Fruit fly (Drosophila melanogaster): Measurements from ENCODE around the gene CG33270.

Gene CG33270

DNA sequence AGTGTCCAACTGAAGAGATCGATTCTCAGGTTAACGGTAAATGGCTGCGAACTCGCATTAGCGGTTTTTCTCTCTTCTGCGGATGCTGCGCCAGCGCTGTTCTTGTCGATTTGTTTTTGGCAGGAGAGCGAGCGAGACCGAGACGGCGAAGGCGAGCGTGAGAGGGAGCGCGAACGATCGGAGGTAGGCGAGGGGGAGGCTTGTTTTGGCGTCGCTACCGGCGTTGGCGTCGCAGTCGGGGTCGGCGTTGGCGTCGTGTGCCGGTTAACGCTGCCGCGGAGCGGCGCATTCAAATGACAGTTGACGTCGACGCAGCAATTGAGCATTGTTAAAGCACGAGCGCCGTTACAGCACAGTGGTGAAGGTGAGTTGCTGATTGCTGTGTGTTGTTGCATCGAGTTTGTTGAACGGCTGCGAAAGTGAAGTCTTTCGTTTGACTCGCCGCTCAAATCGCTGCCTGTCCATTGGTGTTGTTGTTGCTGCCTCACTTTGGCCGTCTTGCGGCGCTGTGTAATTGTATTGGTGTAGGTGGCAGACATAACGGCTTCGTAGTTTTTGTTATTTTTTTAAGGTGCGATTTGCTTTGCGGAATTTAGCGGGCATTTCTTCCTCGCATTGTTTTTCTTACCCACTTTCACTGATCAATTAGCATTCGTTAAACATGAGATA lies 8.5 kb upstream of the CG33270 start (continued):
- peak; percentile 20 for TF ChIP-seq CG6813 (GFP tag; optimal IDR thresholded peaks at IDR 0.05)
- TF ChIP-seq rib (GFP tag; IDR thresholded peaks at IDR 0.05) = peak; percentile 69; the same call in 1 of the 2 replicates

DNA sequence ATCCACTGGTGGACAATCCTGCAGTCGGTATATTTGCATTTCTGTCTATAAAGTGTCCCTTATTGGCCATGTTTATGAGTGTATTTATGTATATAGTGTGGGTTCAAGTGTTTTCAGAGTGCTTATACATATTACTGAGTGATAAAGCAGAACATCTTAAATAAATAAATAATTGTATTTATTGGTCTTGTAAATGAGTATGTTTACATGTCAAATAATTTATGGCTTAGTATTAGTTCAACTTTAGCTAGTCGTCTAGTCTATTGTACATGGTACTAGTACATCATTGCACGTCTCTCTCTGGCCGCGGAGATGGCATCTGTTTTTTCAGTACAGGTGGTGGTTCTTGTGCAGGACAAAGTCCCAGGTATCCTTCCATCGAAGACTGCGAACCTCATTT lies 5.5 kb upstream of the CG33270 start, which contains the start of gene CG32086:
Gene CG32086 (minus strand): TSS at position 101 of the 400 bp plus-strand sequence.
- TF ChIP-seq CG10209 (GFP tag; optimal IDR thresholded peaks at IDR 0.05) = no peak
- no peak for TF ChIP-seq bigmax (GFP tag; optimal IDR thresholded peaks at IDR 0.05)
- TF ChIP-seq Sry-β (GFP tag; optimal IDR thresholded peaks at IDR 0.05) = no peak
- no peak for TF ChIP-seq vnd (GFP tag; IDR thresholded peaks at IDR 0.05; ENCODE audit: partially characterized antibody)
- no peak for TF ChIP-seq twi (tag; optimal IDR thresholded peaks at IDR 0.05)
- TF ChIP-seq lilli (GFP tag; optimal IDR thresholded peaks at IDR 0.05) = no peak
- TF ChIP-seq CG1602 (GFP tag; optimal IDR thresholded peaks at IDR 0.05) = no peak
- TF ChIP-seq CG6689 (GFP tag; IDR thresholded peaks at IDR 0.05) = no peak
- no peak for TF ChIP-seq CG2678 (tag; optimal IDR thresholded peaks at IDR 0.05)
- no peak for TF ChIP-seq kay (GFP tag; optimal IDR thresholded peaks at IDR 0.05)
- no peak for TF ChIP-seq btn (GFP tag; optimal IDR thresholded peaks at IDR 0.05)
- TF ChIP-seq CG1024 (GFP tag; IDR thresholded peaks at IDR 0.05) = no peak
- TF ChIP-seq CG6272 (GFP tag; IDR thresholded peaks at IDR 0.05) = no peak
- no peak for TF ChIP-seq CG11398 (GFP tag; optimal IDR thresholded peaks at IDR 0.05)
- no peak for TF ChIP-seq Rfx (GFP tag; IDR thresholded peaks at IDR 0.05)

DNA sequence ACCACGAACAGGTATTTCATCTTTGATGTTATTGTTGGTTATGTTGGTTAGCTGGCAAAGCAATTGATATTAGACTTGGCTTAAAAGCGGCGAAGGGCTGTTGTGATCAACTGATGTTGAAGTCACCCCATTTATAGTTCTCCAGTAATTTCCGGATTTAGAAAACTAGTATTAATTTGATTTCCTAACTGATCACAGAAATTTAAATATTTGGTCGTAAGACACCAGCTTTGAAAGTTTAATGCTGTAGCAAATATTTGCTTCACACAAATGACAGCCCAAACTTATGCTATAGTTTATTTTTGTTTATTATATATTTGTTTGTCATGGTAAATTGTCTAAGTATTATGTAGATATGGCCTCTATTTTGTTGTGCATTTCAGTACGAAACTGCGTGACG lies 3.7 kb upstream of the CG33270 start, which contains the start of gene CG33269:
Gene CG33269 (minus strand): TSS at position 101 of the 400 bp plus-strand sequence.
- TF ChIP-seq CG18262 (tag; optimal IDR thresholded peaks at IDR 0.05) = no peak

DNA sequence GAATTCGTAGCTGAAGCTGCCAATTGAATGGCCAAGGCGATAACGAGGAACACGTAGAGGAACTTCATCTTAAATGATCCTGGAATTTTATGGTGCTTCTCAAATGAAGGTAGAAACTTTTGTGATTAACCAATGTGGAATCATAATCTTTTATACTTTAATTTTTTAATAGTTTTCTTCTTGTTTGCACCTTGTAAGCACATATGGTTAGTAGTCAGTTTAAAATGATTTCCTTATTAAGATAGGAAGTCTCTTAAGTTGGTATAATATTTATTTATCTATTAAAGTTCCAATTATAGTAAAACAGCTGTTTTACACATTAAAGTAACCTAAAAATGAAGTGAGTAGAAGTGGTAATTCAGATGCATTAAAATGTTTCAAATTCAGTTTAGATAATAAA lies 2.5 kb upstream of the CG33270 start, which contains the start of gene CG43391:
Gene CG43391 (minus strand): TSS at position 101 of the 400 bp plus-strand sequence.
- TF ChIP-seq CG9437 (GFP tag; optimal IDR thresholded peaks at IDR 0.05) = no peak
- no peak for TF ChIP-seq h (optimal IDR thresholded peaks at IDR 0.05)
- no peak for TF ChIP-seq CG13775 (GFP tag; optimal IDR thresholded peaks at IDR 0.05)
- TF ChIP-seq CG12219 (GFP tag; optimal IDR thresholded peaks at IDR 0.05) = no peak
- TF ChIP-seq pita (GFP tag; optimal IDR thresholded peaks at IDR 0.05) = no peak
- no peak for TF ChIP-seq CG11093 (GFP tag; IDR thresholded peaks at IDR 0.05)
- no peak for TF ChIP-seq sna (GFP tag; IDR thresholded peaks at IDR 0.05; ENCODE audit: partially characterized antibody)
- no peak for TF ChIP-seq Lpt (GFP tag; optimal IDR thresholded peaks at IDR 0.05)

DNA sequence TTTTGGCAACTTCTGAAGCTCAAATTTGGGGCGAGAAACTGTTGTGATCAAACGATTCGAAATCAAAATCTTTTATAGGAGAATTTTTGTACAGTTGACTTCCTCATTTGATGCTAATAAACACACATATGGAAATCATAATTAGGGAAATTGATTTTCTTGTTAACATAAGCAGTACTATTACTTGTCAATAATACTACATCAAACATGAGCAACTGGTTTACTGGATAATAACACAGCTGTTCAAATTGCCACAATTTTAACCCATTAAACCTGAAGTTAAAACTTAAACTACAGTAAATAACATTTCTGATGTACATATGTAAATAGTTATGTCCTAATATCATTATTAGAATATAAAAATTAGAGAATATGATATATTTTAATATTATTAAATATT lies 1.5 kb upstream of the CG33270 start, which contains the start of gene CG43390:
Gene CG43390 (minus strand): TSS at position 32 of the 400 bp plus-strand sequence.
- no peak for TF ChIP-seq CG18476 (GFP tag; optimal IDR thresholded peaks at IDR 0.05)
- peak; percentile 7 for TF ChIP-seq grn (GFP tag; optimal IDR thresholded peaks at IDR 0.05)
- peak; percentile 40 for TF ChIP-seq CG9817 (tag; optimal IDR thresholded peaks at IDR 0.05)
- peak; percentile 69 for TF ChIP-seq B-H2 (GFP tag; optimal IDR thresholded peaks at IDR 0.05)
- peak; percentile 44 for TF ChIP-seq luna (GFP tag; optimal IDR thresholded peaks at IDR 0.05)
- peak; percentile 7 for TF ChIP-seq maf-S (GFP tag; optimal IDR thresholded peaks at IDR 0.05)
- TF ChIP-seq CG4328 (GFP tag; optimal IDR thresholded peaks at IDR 0.05) = no peak
- peak; percentile 76 for TF ChIP-seq CG18599 (GFP tag; optimal IDR thresholded peaks at IDR 0.05)
- TF ChIP-seq CG10654 (GFP tag; optimal IDR thresholded peaks at IDR 0.05) = no peak
- TF ChIP-seq HLH3B (GFP tag; IDR thresholded peaks at IDR 0.05) = no peak
- peak; percentile 39 for TF ChIP-seq CoRest (tag; optimal IDR thresholded peaks at IDR 0.05)
- peak; percentile 35 for TF ChIP-seq bab2 (GFP tag; optimal IDR thresholded peaks at IDR 0.05)
- no peak for TF ChIP-seq org-1 (GFP tag; optimal IDR thresholded peaks at IDR 0.05)
- TF ChIP-seq CG12659 (GFP tag; optimal IDR thresholded peaks at IDR 0.05) = peak; percentile 45
- TF ChIP-seq Blimp-1 (GFP tag; optimal IDR thresholded peaks at IDR 0.05) = no peak
- TF ChIP-seq CG31441 (GFP tag; IDR thresholded peaks at IDR 0.05) = no peak; the same call in 1 of the 2 replicates
- TF ChIP-seq CG18619 (GFP tag; optimal IDR thresholded peaks at IDR 0.05) = peak; percentile 50
- TF ChIP-seq grau (tag; optimal IDR thresholded peaks at IDR 0.05) = peak; percentile 58
- TF ChIP-seq CG31388 (GFP tag; optimal IDR thresholded peaks at IDR 0.05) = no peak

Data from whole organism, embryonic.